Fruit fly (Drosophila melanogaster): ENCODE results near the gene Rpn9.

- TF ChIP-seq cnc (optimal IDR thresholded peaks at IDR 0.05) (no peak), kay (GFP tag; ENCODE audit: borderline replicate concordance) (no peak), CG7045 (GFP tag; optimal IDR thresholded peaks at IDR 0.05) (peak; percentile 82), toe (GFP tag; optimal IDR thresholded peaks at IDR 0.05) (no peak), Clk (GFP tag; optimal IDR thresholded peaks at IDR 0.05) (peak; percentile 60)
Measured at dm6 chr3R:23772808-23773207, 39.5 kb upstream of the Rpn9 start, which contains the start of gene tst.

All from whole organism, adult.